Worm (Caenorhabditis elegans): Measurements from ENCODE around the gene C46F11.4.

DNA sequence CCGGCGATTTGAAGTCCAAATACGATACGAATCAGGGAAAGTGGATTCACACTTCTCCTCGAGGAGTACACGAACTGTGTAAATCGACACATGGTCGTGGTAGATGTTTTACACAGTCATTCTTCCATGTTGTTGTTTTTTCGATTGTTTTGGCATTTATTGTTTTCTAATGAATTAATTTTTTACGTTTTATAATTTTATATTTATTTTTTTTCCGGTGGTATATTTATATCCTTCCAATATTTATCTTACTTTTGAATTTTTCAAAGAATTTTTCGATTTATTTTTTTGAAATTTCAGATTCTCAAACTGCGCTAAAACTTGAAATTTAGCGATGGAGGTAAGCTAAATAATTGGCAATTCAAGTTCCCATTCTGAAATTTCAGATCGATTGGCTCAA, 49.1 kb upstream of the C46F11.4 start, which contains the start of gene nrde-1:
- no peak for TF ChIP-seq unc-39 (tag; optimal IDR thresholded peaks at IDR 0.05)
- TF ChIP-seq nhr-12 (tag; optimal IDR thresholded peaks at IDR 0.05), result no peak
- TF ChIP-seq ztf-11 (tag; optimal IDR thresholded peaks at IDR 0.05), result no peak
- TF ChIP-seq nhr-237 (tag; optimal IDR thresholded peaks at IDR 0.05), result no peak
